Worm (Caenorhabditis elegans): ENCODE data around the gene C52E2.5.

DNA sequence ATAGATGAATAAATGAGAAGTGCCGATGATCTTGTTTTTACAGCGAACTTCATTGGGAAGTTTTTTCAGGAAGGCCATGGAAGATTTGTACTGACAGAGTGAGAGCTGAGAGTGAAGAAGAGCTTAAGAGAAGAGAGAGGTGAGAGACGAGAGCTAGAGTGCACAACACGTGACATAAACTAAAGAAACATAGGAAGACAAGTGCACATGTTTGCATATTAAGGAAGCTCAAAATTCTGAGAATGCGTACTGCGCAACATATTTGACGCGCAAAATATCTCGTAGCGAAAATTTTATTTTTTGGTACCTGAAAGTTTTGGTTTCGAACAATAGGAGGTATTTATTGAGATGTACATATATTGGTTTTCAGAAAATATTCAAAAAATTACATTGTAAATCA lies 34.5 kb downstream of the C52E2.5 start, which contains the start of gene C08F1.8:
- no peak for TF ChIP-seq him-1 (tag; optimal IDR thresholded peaks at IDR 0.05)
- TF ChIP-seq dao-5 (tag; optimal IDR thresholded peaks at IDR 0.05) = no peak

Measured in whole organism, L4/young adult.